Fruit fly (Drosophila melanogaster) whole organism, prepupa: ENCODE results near the gene Golgin84.

Source experiments
- CG16779 ChIP-seq: fragments of 200-800 bp; sonication (Bioruptor generic); optimal IDR thresholded peaks from 3 replicates; lab custom pipeline; 2017; ENCODE audit warnings: missing biosample characterization, mild to moderate bottlenecking, missing genetic modification characterization
- CG6163 ChIP-seq: fragments of 200-800 bp; sonication (Bioruptor generic); IDR thresholded peaks from 3 replicates; pipeline ENCODE4 v1.3.6; 2022; ENCODE audit warnings: missing biosample characterization, missing genetic modification characterization
- CG9139 ChIP-seq: fragments of 200-800 bp; sonication (Bioruptor generic); optimal IDR thresholded peaks from 3 replicates; lab custom pipeline; 2017; ENCODE audit warnings: missing biosample characterization, mild to moderate bottlenecking, missing genetic modification characterization
- Sox102F ChIP-seq: fragments of 200-800 bp; sonication (Bioruptor generic); optimal IDR thresholded peaks from 2 replicates; lab custom pipeline; 2016; ENCODE audit warnings: missing biosample characterization, mild to moderate bottlenecking, missing genetic modification characterization
- Sox15 ChIP-seq: fragments of 200-800 bp; sonication (Bioruptor generic); optimal IDR thresholded peaks from 3 replicates; lab custom pipeline; 2016; ENCODE audit warnings: missing biosample characterization, missing genetic modification characterization

DNA sequence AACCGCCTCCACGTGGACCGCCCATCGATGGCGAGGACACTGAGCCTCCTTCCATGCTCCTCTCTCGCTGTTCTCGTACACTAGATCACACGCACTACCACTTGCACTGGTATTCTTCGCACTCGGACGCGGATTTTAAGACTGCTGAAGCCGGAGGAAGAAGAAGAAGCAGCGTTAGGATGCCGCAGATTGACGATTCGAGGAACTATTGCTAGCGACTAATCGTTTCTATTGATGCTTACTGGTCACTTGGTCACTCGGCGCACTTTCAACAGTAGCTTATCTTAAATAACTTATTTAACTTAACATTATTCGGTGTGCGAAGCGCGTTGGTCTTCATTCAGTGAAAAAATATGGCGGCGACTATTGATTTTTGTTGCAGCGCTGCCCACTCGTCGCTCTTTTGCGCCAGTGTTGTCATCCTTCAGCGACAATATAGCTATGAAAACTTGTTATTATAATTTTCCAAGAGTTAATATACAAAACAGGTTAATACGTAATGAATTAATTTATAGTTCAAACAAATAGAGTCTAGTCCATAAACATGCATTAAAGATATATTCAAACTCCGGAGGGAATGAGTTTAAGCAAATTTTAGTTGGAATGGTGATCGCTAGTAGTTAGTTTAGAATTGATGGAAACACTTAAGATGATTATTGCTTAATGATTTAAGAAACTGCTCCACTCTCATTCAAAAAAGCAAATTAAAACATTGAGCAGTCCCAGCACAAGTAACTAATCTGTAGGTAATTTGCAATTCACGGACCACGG is 9.1 kb downstream of the Golgin84 start, which contains the start of the genes CG5746 and CG6454:
- no peak for TF ChIP-seq CG6163 (GFP tag; lab: Robert Waterston, UW)
- TF ChIP-seq CG16779: no peak
- no peak for TF ChIP-seq Sox102F
- TF ChIP-seq CG9139 (GFP tag; lab: Kevin White, UChicago): no peak
- peak; percentile 47 for TF ChIP-seq Sox15 (GFP tag; lab: Kevin White, UChicago)
